Worm (Caenorhabditis elegans): Measurements from ENCODE around the gene pacl-1.

DNA sequence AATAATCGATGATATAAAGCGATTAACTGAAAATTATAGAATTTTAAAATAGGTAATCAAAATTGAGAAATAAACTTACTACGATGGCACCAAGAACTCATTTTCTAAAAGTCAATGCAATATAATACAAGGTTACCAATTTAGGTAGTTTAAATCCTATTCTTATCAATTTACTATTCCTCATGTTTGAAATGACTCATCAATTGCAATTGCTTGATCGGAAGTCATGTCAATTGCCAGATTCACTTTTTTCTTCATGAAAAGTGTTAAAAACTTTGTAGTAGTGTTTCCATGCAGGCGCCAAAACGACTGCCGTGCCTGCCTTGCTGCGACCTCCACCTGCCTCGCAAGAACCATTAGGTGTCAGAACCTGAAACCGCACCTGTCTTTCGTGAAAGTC, 48.7 kb downstream of the pacl-1 start, which contains the start of gene F11A5.13:
- TF ChIP-seq ama-1 (optimal IDR thresholded peaks at IDR 0.05) (no peak), madf-2 (tag; optimal IDR thresholded peaks at IDR 0.05) (no peak), ceh-9 (tag; optimal IDR thresholded peaks at IDR 0.05) (no peak), lin-11 (tag; optimal IDR thresholded peaks at IDR 0.05) (no peak), hlh-13 (GFP tag; optimal IDR thresholded peaks at IDR 0.05) (no peak), tbx-7 (tag; optimal IDR thresholded peaks at IDR 0.05) (no peak), mec-3 (tag; optimal IDR thresholded peaks at IDR 0.05; ENCODE audit: borderline replicate concordance) (no peak), dve-1 (tag; optimal IDR thresholded peaks at IDR 0.05) (no peak), fax-1 (tag; optimal IDR thresholded peaks at IDR 0.05) (no peak), ceh-22 (tag; optimal IDR thresholded peaks at IDR 0.05) (no peak), Y22D7AL.16 (tag; optimal IDR thresholded peaks at IDR 0.05) (no peak), pat-9 (tag; optimal IDR thresholded peaks at IDR 0.05) (no peak), hlh-30 (tag; optimal IDR thresholded peaks at IDR 0.05; ENCODE audit: insufficient read depth) (no peak), unc-3 (GFP tag; conservative IDR thresholded peaks at IDR 0.05) (no peak), unc-3 (tag; optimal IDR thresholded peaks at IDR 0.05) (no peak)

Measured in whole organism, late embryonic.